Fruit fly (Drosophila melanogaster) whole organism: ENCODE measurements around the gene CG44000.

ENCODE experiments used
- CG8478 ChIP-seq: fragments of >200 bp; optimal IDR thresholded peaks from 2 replicates; lab custom pipeline; 2018; ENCODE audit warnings: inconsistent platforms
- Dll ChIP-seq: fragments of >200 bp; optimal IDR thresholded peaks from 2 replicates; lab custom pipeline; 2017
- EcR ChIP-seq, 2 experiments: fragments of >200 bp; optimal IDR thresholded peaks; 2 replicates each; lab custom pipeline; 2017; ENCODE audit warnings: missing biosample characterization in 2 of 2, missing genetic modification characterization in 2 of 2, missing genetic modification reagents in 2 of 2
- pan ChIP-seq: fragments of >200 bp; optimal IDR thresholded peaks from 2 replicates; lab custom pipeline; 2017
- psq ChIP-seq: fragments of >200 bp; optimal IDR thresholded peaks from 2 replicates; lab custom pipeline; 2017
- usp ChIP-seq: fragments of >200 bp; optimal IDR thresholded peaks from 2 replicates; lab custom pipeline; 2017; ENCODE audit warnings: missing biosample characterization, missing genetic modification characterization, mixed read lengths

dm6 chr2L:5096761-5097160 lies 53.7 kb downstream of the CG44000 start:
- TF ChIP-seq usp (GFP tag; lab: Kevin White, UChicago) (no peak), EcR (GFP tag; optimal IDR thresholded peaks at IDR 0.05; lab: Kevin White, UChicago) (no peak), CG8478 (no peak), Dll (lab: Kevin White, UChicago) (no peak), psq (no peak), pan (lab: Kevin White, UChicago) (no peak)
